Worm (Caenorhabditis elegans) whole organism, midembryonic: ENCODE measurements around the gene Y52E8A.6.

Source experiments
- cog-1 ChIP-seq: sonication (generic microtip); optimal IDR thresholded peaks from 2 replicates; lab custom pipeline; 2016; ENCODE audit warnings: missing genetic modification characterization, missing compliant biosample characterization
- flt-1 ChIP-seq: fragments of 200-800 bp; sonication (Bioruptor generic); IDR thresholded peaks from 2 replicates; pipeline ENCODE4 v1.3.6; 2022; ENCODE audit warnings: missing genetic modification characterization, missing compliant biosample characterization
- klf-2 ChIP-seq: fragments of 200-800 bp; sonication (Bioruptor generic); conservative IDR thresholded peaks from 2 replicates; pipeline ENCODE4 v1.3.6; 2022; ENCODE audit warnings: missing genetic modification reagents, missing genetic modification characterization, missing compliant biosample characterization
- ref-1 ChIP-seq: fragments of 200-800 bp; sonication (Bioruptor generic); conservative IDR thresholded peaks from 2 replicates; pipeline ENCODE4 v1.3.6; 2022; ENCODE audit warnings: missing genetic modification reagents, missing genetic modification characterization, missing compliant biosample characterization

- TF ChIP-seq cog-1 (tag; lab: Kevin White, UChicago): no peak
- no peak for TF ChIP-seq flt-1 (GFP tag; lab: Robert Waterston, UW)
- TF ChIP-seq klf-2 (GFP tag; lab: Robert Waterston, UW): no peak
- no peak for TF ChIP-seq ref-1 (GFP tag; lab: Robert Waterston, UW)
Observed at ce11 chrII:4312115-4312514, 7.7 kb downstream of the Y52E8A.6 start, which contains the start of gene plep-1.
